Worm (Caenorhabditis elegans): Measurements from ENCODE around the gene prp-19.
A peak's percentile ranks its signal among the peaks of the same experiment; 100 is the strongest.
"Not testable (repeated sequence)": the region's sequence is repeated elsewhere in the genome, so short reads cannot be mapped to it uniquely, and the experiment has no call there.

prp-19 gene

ce11 chrIII:5171945-5172344 is at the start of gene prp-19:
Gene prp-19 (minus strand): TSS chrIII:5172045.
- TF ChIP-seq ztf-11 (tag; optimal IDR thresholded peaks at IDR 0.05) (no peak), lin-39 (tag; optimal IDR thresholded peaks at IDR 0.05) (no peak), egl-27 (tag; optimal IDR thresholded peaks at IDR 0.05) (no peak), crh-2 (tag; optimal IDR thresholded peaks at IDR 0.05) (no peak), mab-5 (tag; optimal IDR thresholded peaks at IDR 0.05) (no peak), ztf-4 (tag; optimal IDR thresholded peaks at IDR 0.05) (no peak), nhr-77 (tag; optimal IDR thresholded peaks at IDR 0.05) (no peak)

- TF ChIP-seq mab-5 (tag; optimal IDR thresholded peaks at IDR 0.05) (peak; percentile 23), egl-27 (tag; optimal IDR thresholded peaks at IDR 0.05) (no peak), unc-39 (tag; optimal IDR thresholded peaks at IDR 0.05) (no peak)
Observed at ce11 chrIII:5218687-5219086, 46.8 kb upstream of the prp-19 start, which contains the start of gene ZC155.2. Gene ZC155.2 (plus strand): TSS chrIII:5218987.

DNA sequence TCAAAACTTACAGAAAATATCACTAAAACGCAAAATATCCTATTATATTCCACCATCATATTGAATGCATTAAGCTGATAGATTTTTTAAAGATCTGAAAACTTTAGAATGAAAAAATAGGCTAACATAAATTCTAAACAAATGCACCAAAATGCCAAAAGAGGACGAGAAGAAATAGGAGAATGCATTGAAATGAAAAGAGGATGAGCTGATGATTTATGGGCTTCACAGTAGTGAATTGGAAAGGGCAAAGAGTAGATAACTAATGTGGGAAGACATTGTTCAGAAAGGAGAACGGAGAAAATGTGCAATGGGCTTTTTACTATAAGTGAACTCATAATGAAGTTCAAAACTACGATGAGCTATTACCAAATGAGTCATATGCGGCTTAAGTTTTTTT is 45.7 kb upstream of the prp-19 start, which contains the start of gene cutl-19:
Gene cutl-19 (minus strand): TSS at position 101 of the 400 bp plus-strand sequence.
- no peak for TF ChIP-seq mab-5 (tag; optimal IDR thresholded peaks at IDR 0.05)
- no peak for TF ChIP-seq ceh-82 (tag; optimal IDR thresholded peaks at IDR 0.05)

DNA sequence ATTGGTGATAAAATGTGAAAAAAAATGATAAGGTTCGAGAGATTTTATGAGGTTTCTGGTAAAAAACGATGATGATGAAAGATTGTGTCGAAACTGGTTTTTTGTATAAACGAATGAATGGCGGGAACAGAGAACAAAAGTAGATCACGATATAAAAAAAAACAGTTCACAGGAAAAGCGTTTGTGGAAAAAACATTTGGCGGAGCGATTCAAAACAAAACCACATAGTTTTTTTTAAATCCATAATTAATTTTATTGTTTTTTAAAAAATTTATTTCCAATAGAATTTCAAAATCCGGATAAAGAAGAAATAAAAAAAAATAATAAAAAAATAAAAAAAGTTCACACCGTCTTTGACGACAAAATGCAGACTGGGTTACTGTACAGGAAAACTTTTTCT is 43.5 kb upstream of the prp-19 start, which contains the start of gene ZC155.4:
Gene ZC155.4 (minus strand): TSS at position 101 of the 400 bp plus-strand sequence.
- no peak for TF ChIP-seq C34F6.9 (tag; optimal IDR thresholded peaks at IDR 0.05)
- no peak for TF ChIP-seq R02D3.7 (tag; optimal IDR thresholded peaks at IDR 0.05)
- TF ChIP-seq nhr-21 (tag; optimal IDR thresholded peaks at IDR 0.05): no peak
- no peak for TF ChIP-seq ama-1 (optimal IDR thresholded peaks at IDR 0.05)
- TF ChIP-seq ztf-11 (tag; optimal IDR thresholded peaks at IDR 0.05): no peak
- TF ChIP-seq nhr-77 (tag; optimal IDR thresholded peaks at IDR 0.05): no peak
- no peak for TF ChIP-seq sma-3 (GFP tag; optimal IDR thresholded peaks at IDR 0.05)
- TF ChIP-seq elt-1 (tag; optimal IDR thresholded peaks at IDR 0.05): no peak
- TF ChIP-seq nhr-129 (tag; optimal IDR thresholded peaks at IDR 0.05): no peak
- no peak for TF ChIP-seq sma-9 (GFP tag; optimal IDR thresholded peaks at IDR 0.05)
- TF ChIP-seq sma-9 (tag; optimal IDR thresholded peaks at IDR 0.05): no peak
- TF ChIP-seq zag-1 (tag; optimal IDR thresholded peaks at IDR 0.05): no peak
- no peak for TF ChIP-seq ceh-82 (tag; optimal IDR thresholded peaks at IDR 0.05)

DNA sequence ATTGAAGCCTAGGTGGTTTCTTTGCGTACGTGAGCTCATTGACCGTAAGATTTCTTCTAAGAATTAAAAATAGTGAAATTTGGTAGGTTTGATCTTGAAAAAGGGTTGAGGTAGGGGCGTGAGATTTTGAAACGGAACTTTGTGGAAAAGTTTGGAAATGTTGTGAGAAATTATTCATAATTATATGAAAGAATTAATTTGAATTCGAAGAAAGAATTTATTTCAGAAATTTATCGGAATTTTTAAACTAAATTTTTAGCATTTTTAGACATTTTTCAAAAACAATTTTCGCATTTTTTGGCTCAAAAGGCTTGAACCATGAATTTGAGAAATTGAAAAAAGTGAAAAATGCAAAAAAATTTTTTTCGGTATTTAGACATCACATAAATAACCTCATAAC is 42.3 kb upstream of the prp-19 start:
- no peak for TF ChIP-seq peb-1 (tag; optimal IDR thresholded peaks at IDR 0.05)

DNA sequence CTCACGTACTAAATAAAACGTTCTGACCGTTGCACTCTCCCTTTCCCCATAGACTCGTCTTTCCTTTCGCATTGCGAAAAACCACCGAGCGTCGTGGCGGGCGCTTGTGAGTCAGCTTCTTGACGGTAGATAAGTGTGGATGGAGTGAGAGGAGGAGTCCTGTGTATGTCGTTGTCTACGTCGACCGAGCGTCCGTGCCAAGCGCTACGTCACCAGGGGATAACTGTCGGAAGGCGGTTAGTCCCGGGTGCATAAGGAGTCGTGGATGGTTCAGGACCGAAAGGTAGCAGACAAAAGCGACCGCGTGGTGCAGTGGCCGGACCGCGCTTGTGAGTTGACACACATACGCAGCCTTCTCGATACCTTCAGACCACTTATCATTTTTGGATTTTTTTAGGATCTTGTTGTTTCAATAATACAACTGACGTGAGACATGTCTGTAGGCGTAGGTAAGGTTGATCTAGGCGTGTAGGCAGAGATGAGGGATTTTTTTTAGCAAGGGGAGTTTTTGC is 39.3 kb upstream of the prp-19 start:
- TF ChIP-seq sma-9 (GFP tag; optimal IDR thresholded peaks at IDR 0.05): peak; percentile 52
- TF ChIP-seq sma-9 (tag; optimal IDR thresholded peaks at IDR 0.05): not testable (repeated sequence)
- TF ChIP-seq nhr-129 (tag; optimal IDR thresholded peaks at IDR 0.05): peak; percentile 37
- TF ChIP-seq egl-27 (tag; optimal IDR thresholded peaks at IDR 0.05): peak; percentile 7
- TF ChIP-seq crh-2 (tag; optimal IDR thresholded peaks at IDR 0.05): peak; percentile 18
- peak; percentile 58 for TF ChIP-seq F13H6.1 (tag; optimal IDR thresholded peaks at IDR 0.05)
- peak; percentile 63 for TF ChIP-seq fos-1 (tag; optimal IDR thresholded peaks at IDR 0.05)
- peak; percentile 10 for TF ChIP-seq unc-55 (GFP tag; optimal IDR thresholded peaks at IDR 0.05)
- TF ChIP-seq lsy-2 (tag; optimal IDR thresholded peaks at IDR 0.05): peak in 1 of 2 experiments; percentile 58
- peak; percentile 21 for TF ChIP-seq gmeb-1 (tag; optimal IDR thresholded peaks at IDR 0.05)
- TF ChIP-seq nhr-21 (tag; optimal IDR thresholded peaks at IDR 0.05): peak; percentile 65
- peak; percentile 25 for TF ChIP-seq lin-13 (GFP tag; optimal IDR thresholded peaks at IDR 0.05)

DNA sequence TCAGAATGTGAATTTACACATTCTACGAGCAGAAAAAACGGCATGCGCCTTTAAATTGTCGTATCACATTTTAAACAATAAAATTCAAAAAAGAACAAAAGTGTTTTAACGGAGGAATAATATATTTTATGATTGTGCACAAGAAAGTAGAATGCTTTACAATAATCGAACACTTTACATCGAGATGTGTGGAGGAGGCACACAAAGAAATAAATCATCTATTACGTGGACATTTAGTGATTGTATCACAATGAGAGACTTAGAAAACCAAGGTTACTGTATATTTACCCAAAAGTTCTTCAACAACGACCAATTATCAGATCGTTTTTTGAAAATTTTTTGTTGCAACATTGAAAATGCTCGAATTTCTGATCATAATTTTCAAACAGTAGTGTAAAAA is 38.4 kb upstream of the prp-19 start:
- TF ChIP-seq gmeb-1 (tag; optimal IDR thresholded peaks at IDR 0.05) (no peak), crh-2 (tag; optimal IDR thresholded peaks at IDR 0.05) (no peak), C34F6.9 (tag; optimal IDR thresholded peaks at IDR 0.05) (no peak), ztf-1 (GFP tag; conservative IDR thresholded peaks at IDR 0.05) (no peak), ama-1 (optimal IDR thresholded peaks at IDR 0.05) (no peak), nhr-23 (tag; optimal IDR thresholded peaks at IDR 0.05) (no peak), nhr-11 (tag; optimal IDR thresholded peaks at IDR 0.05) (no peak), mdl-1 (tag; optimal IDR thresholded peaks at IDR 0.05) (no peak), fos-1 (tag; optimal IDR thresholded peaks at IDR 0.05) (no peak), unc-62 (GFP tag; optimal IDR thresholded peaks at IDR 0.05) (no peak), lin-13 (GFP tag; optimal IDR thresholded peaks at IDR 0.05) (no peak)

Measured in whole organism, L2 larva.